Fruit fly (Drosophila melanogaster) whole organism, pupa: Measurements from ENCODE around the gene mei-P26.

Experiments used
- CG12605 ChIP-seq: fragments of 200-800 bp; sonication (Bioruptor generic); IDR thresholded peaks from 2 replicates; pipeline ENCODE4 v1.3.6; 2022; ENCODE audit warnings: missing biosample characterization, missing genetic modification characterization
- CG13204 ChIP-seq: fragments of 200-800 bp; sonication (Bioruptor generic); optimal IDR thresholded peaks from 2 replicates; lab custom pipeline; 2018; ENCODE audit warnings: missing biosample characterization, mild to moderate bottlenecking, missing genetic modification characterization, moderate library complexity
- CG34367 ChIP-seq: fragments of 200-800 bp; sonication (Bioruptor generic); optimal IDR thresholded peaks from 2 replicates; lab custom pipeline; 2018; ENCODE audit warnings: missing biosample characterization, mild to moderate bottlenecking, missing genetic modification characterization
- CG4496 ChIP-seq: fragments of 200-800 bp; sonication (Bioruptor generic); IDR thresholded peaks from 3 replicates; pipeline ENCODE4 v1.3.6; 2022; ENCODE audit warnings: missing biosample characterization, missing genetic modification characterization
- CG9948 ChIP-seq: fragments of 200-800 bp; sonication (Bioruptor generic); optimal IDR thresholded peaks from 2 replicates; lab custom pipeline; 2018; ENCODE audit warnings: missing biosample characterization, mild to moderate bottlenecking, missing genetic modification characterization, moderate library complexity
- Ets98B ChIP-seq: fragments of 200-800 bp; sonication (Bioruptor generic); IDR thresholded peaks from 2 replicates; pipeline ENCODE4 v1.3.6; 2022; ENCODE audit warnings: missing biosample characterization, missing genetic modification characterization
- Pif1A ChIP-seq: fragments of 200-800 bp; sonication (Bioruptor generic); optimal IDR thresholded peaks from 3 replicates; lab custom pipeline; 2016; ENCODE audit warnings: missing biosample characterization, missing genetic modification characterization
- Pif1B ChIP-seq: fragments of 200-800 bp; sonication (Bioruptor generic); optimal IDR thresholded peaks from 3 replicates; lab custom pipeline; 2016; ENCODE audit warnings: missing biosample characterization, missing genetic modification characterization
- rn ChIP-seq: fragments of 200-800 bp; sonication (Bioruptor generic); IDR thresholded peaks from 2 replicates; pipeline ENCODE4 v1.3.6; 2022; ENCODE audit warnings: missing biosample characterization, missing genetic modification characterization

- TF ChIP-seq Pif1B (GFP tag; lab: Kevin White, UChicago) (no peak), CG34367 (tag; lab: Kevin White, UChicago) (peak; percentile 70), CG13204 (GFP tag; lab: Kevin White, UChicago) (no peak), Pif1A (GFP tag; lab: Kevin White, UChicago) (no peak), CG9948 (tag; lab: Kevin White, UChicago) (peak; percentile 66), CG12605 (peak; percentile 69), Ets98B (peak; percentile 88), CG4496 (GFP tag; lab: Robert Waterston, UW) (peak; percentile 91), rn (GFP tag; lab: Robert Waterston, UW) (peak; percentile 70)
Measured at dm6 chrX:9141219-9141618, 21.8 kb upstream of the mei-P26 start.
